Worm (Caenorhabditis elegans): ENCODE measurements around the gene C14B9.10.

ce11 chrIII:8164771-8165170 is 34.1 kb downstream of the C14B9.10 start:
- TF ChIP-seq nhr-12 (tag; optimal IDR thresholded peaks at IDR 0.05): no peak
- TF ChIP-seq fkh-8 (tag; optimal IDR thresholded peaks at IDR 0.05): no peak
- TF ChIP-seq lin-39 (tag; optimal IDR thresholded peaks at IDR 0.05): no peak
- no peak for TF ChIP-seq ama-1 (optimal IDR thresholded peaks at IDR 0.05)
- no peak for TF ChIP-seq sptf-1 (tag; optimal IDR thresholded peaks at IDR 0.05)
- TF ChIP-seq unc-62 (GFP tag; optimal IDR thresholded peaks at IDR 0.05): no peak
- no peak for TF ChIP-seq mep-1 (tag; optimal IDR thresholded peaks at IDR 0.05)
- no peak for TF ChIP-seq snu-23 (GFP tag; optimal IDR thresholded peaks at IDR 0.05)
- no peak for TF ChIP-seq ceh-82 (tag; optimal IDR thresholded peaks at IDR 0.05)
- no peak for TF ChIP-seq ceh-8 (GFP tag; optimal IDR thresholded peaks at IDR 0.05)

Data from whole organism, L1 larva.